Worm (Caenorhabditis elegans) whole organism, dauer: ENCODE measurements around the gene unc-84.

ENCODE experiments used
- unc-62 ChIP-seq: sonication (generic microtip); optimal IDR thresholded peaks from 2 replicates; lab custom pipeline; 2017; ENCODE audit warnings: missing biosample characterization, missing genetic modification reagents, missing genetic modification characterization

Gene unc-84

DNA sequence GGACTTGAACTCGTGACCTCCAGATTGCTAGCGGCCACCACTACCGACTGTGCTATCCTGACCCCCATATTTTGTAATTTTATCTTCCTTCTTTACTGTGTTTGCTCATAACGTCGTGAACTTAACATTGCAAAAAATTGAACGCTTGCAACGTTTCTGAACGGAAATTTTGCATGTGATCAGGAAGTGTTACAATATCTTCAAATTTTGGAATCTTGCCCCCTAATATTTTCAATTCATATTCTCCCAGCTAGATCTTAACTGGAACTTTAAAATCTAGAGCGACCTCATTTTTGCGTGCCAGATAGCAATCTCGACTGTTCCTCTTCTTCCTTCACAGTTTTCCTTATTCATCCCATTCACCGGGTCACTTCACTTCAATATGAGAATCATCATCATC, 2.8 kb upstream of the unc-84 start, which contains the start of gene F54B11.10:
F54B11.10 (plus strand) TSS at position 301 of the 400 bp plus-strand sequence.
- TF ChIP-seq unc-62: no peak

DNA sequence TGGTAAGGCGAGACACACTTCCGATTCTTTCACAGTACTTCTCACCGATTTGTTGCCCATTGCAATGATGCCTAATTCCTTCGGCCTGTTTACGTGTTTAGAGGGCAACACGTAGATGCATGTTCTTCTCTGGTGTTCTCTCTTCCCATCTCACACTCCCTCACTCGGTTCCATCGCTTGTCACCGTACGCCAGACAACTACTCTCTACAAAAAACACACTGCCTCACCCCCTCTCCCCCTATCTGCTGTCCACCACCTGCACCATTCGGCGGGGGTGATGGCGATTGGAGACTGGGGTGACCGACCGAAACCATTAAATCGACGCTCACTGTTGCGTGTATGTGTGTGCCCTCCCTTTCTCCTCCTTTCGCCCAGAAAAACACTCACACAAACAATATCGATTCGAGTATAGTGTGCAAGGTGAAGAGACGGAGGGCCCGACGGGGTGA, 655 bp upstream of the unc-84 start:
- TF ChIP-seq unc-62: no peak

DNA sequence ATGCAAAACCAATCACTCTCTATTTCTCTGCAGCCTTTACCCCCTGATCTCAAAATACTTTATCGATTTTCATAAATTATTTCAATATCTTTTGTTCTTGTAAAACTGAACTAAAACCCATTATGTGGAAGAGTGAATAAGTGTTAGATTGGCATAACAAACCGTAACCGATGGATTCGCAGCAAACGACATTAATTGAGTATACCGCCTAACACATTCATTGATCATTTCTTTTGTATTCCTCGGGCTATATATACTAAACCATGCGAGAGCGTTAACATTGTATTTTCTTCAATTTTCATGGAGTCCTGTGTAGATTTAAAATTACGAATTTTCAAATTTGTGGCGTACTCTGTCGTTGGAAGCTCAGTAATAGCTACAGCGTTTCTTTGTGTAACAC, 5.2 kb downstream of the unc-84 start, which contains the start of gene col-9:
col-9 (plus strand) TSS at position 301 of the 400 bp plus-strand sequence.
- TF ChIP-seq unc-62: no peak

DNA sequence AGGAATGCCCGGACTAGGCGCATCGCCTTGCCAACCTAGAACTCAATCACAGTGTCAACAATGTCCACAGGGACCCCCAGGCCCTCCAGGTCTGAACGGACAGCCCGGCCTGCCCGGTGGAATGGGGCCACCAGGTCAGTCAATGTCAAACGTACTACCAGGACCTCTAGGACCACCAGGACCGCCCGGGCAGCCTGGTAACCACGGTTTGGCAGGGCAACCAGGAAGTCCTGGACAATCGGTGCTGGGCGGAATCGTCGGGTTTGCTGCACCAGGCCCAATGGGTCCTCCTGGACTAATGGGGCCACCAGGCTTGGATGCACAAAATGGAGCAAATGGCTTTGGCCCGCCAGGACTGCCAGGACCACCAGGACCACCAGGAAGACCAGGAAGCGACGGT, 6.1 kb downstream of the unc-84 start:
- no peak for TF ChIP-seq unc-62

DNA sequence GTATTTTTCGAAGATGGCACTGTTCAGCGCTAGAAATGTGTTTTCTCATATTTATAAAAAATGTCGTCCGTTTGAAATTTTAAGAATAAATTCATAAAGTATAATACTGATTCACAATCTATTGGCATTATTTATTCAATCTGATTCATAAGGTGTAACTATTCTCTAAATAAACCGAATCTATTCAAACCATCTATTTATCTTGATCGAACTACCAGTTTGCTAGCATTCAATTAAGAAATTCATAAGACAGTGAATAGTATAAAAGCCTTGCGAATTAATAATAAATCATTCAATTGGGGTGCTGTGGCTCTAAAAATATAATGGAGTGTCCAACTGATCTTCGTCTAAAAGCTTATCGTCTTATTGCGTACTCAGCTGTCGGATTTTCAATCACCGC, 6.6 kb downstream of the unc-84 start, which contains the start of gene col-44:
col-44 (plus strand) TSS at position 301 of the 400 bp plus-strand sequence.
- no peak for TF ChIP-seq unc-62

DNA sequence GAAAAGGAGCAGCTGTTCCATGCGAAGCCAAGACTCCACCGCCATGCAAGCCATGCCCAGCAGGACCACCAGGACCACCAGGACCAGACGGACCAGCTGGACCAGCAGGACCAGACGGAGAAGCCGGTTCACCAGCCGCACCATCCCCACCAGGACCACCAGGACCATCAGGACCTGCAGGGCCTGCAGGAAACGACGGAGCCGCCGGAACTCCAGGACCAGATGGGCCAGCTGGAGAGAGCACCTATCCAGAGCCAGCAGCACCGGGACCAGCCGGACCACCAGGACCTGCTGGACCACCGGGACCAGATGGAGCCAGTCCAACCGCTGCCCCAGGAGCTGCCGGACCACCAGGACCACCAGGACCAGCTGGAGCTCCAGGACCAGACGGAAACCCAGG, 7.4 kb downstream of the unc-84 start:
- no peak for TF ChIP-seq unc-62

DNA sequence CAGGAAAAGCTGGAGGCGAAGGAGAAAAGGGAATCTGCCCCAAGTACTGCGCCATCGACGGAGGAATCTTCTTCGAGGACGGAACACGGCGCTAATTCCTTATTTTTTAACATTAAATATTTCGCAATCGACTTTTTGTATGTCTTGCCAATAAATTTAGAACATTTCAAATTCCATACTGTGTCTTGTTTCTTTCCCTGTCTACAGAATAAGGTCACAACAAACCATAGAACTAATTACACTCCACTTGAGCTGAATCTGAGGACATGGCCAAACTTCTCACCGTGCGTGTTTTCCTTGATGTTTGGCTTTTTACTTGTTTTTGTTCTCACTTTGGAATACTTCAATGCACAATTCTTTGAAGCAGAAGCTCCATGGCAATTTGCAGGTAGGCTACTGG, 7.8 kb downstream of the unc-84 start, which contains the start of gene F54B11.4:
F54B11.4 (plus strand) TSS at position 301 of the 400 bp plus-strand sequence.
- TF ChIP-seq unc-62: no peak

DNA sequence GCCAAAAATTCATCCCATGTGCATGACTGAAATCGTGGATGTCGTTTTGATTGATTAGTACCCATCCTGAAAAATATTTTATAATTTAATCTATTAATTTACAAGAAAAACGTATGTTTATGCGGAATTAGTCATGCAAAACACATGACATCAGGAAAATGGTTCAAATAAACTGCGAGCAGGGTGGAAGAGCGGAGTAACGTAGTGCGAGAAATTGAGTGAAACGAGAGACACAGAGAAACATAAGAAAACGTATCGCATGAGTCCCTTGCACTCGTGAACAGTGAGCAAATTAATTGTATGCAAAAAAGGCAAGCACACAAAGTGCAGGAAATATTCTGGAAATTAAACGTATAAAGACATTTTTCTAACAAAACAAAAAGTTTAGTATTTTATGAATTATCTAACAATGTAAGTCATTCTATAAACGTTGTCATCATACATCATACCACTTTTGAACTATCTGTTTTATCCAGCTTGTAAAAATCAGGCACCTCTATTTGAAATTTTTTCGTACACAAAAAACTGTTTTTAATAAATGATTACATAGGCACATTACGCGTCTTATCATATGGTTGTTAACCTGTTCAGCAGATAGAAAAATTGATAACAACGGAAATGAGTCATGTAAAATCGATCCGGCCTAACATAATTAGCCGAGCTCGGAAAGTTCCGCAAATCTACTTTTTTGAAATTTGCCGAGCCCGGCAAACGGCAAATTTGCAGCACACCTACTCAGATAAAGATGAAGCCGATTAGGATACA, 11.6 kb downstream of the unc-84 start, which contains the start of gene F54B11.5:
F54B11.5 (minus strand) TSS at position 66 of the 765 bp plus-strand sequence.
- TF ChIP-seq unc-62: no peak

DNA sequence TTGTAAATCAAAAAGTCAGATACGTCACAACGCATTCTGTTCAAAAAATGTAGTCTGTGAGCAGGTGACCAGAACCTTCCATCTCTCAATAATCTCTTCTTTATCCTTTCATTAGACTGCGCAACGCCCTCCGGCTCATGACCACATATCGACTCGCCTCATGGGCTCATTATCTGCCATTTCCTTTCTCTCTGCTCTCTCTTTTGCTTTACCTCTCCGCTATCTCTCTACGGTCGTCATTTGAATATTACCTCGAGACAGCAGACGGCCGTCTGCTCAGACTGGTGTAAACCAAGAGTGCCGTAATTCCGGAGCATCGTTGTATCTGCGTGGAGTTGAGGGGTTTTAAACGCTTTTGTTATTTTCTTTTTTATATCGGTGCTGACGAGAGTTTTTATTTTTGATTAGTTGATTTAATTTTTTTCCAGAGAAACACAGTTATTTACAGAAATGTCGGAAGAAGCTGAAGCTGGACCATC, 13.5 kb downstream of the unc-84 start, which contains the start of gene bra-1:
bra-1 (plus strand) TSS at position 429 of the 479 bp plus-strand sequence.
- TF ChIP-seq unc-62: no peak

DNA sequence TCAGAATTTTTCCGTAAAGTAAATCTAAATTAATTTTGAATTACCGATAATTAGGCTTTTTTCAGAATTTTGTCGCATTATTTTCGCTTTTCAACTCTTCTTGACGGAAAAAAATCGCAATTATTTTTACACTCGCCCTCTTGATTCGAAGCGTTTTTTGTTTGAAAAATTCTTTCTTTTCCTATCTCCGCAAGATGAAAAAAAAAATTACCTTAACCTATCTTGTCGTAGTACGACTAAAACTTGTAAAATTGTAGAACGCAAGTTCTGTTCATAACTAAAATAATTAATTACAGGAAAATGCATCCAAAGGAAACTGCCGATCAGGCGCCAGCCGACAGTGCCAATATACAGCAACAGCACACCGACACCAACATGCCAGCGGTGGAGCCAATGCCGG, 15.6 kb downstream of the unc-84 start, which contains the start of gene F54B11.7:
F54B11.7 (plus strand) TSS at position 301 of the 400 bp plus-strand sequence.
- no peak for TF ChIP-seq unc-62

DNA sequence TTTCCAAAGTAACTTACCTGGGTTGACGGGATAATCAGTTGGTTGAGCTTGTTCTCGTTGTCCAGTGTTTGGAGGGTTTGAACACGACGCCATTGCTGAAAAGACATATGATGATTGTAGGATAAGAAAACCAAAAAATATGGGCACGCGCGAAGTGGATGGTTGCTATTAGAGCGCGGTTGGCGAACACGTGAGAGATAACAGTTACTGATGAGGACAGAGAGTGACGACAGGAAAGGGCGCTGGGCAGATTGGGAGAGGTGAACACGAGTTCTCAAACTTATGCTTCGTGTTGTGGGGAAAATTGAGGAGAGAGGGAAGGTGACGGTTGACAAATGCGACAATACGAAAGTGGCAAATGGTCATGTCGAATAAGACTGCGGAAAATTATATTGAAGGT, 19.3 kb downstream of the unc-84 start, which contains the start of gene F54B11.8:
F54B11.8 (minus strand) TSS at position 101 of the 400 bp plus-strand sequence.
- TF ChIP-seq unc-62: no peak

DNA sequence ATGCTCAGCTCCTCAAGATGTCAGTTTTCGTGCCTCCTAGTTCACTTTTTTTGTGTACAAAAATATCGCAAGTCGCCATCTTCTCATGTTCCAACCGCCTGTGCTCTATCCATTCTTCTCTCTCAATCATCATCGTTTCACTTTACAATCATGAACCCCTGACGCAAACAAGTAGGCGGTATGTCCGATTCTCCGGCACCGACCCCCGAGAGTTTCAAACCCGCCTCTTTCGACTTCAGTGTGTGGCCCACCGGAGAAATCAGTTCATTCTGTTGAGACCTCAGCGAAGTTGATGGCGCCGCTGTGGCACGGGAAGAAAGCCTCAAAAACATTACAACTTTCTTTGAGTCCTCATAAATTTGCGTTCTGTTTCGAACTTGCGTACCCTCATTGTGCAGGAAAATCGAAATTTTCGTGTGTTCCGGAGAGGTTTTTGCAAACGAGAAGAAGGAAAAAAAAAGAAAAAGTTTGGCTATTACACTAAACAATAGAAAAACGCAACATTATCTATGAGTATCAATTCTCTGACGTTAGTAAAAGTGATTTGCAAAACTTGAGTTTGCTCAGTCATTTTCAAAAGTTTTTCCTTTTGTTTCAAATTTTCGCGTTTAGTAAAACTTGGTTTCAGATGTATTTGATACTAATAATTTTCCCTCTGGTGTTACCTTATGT, 20.5 kb downstream of the unc-84 start, which contains the start of gene F54B11.9:
F54B11.9 (plus strand) TSS at position 622 of the 672 bp plus-strand sequence.
- TF ChIP-seq unc-62: no peak

DNA sequence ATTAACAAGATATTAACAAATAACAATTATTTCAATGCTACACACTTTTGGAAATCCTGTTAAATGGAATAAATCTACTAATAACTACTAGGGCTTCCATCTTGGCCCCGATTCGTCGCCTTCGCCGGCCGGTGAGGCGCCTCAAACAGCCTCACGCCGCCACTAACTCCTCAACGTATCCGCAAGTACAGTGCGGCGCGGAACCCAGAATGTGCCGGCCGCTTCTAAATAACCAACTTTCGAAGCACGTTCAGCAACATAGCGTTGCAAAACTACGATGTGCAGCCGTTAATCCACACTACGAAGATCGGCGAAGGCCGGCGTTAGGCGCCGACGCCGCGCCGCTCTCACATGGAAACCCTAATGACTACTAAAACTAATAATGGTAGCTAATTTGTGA, 21.3 kb downstream of the unc-84 start:
- TF ChIP-seq unc-62: no peak

DNA sequence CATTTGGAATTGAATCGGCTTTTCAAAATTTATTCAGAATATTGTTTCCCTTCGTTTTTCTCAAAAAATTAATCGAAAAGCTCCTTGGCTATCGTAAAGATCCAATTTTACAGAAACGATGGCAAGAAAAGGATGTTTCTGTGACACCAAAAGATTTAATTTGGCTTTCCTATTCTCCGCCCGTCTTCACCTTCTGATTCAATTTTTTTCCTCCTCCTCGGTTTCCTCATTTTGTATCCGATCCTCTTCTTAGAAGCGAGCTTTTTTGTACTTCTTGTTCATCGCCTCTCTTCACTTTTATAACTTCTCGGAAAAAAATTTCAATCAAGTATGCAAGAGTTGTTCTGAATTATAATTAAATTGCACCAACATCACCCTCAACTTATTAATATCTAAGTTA, 25.5 kb downstream of the unc-84 start:
- TF ChIP-seq unc-62: no peak

DNA sequence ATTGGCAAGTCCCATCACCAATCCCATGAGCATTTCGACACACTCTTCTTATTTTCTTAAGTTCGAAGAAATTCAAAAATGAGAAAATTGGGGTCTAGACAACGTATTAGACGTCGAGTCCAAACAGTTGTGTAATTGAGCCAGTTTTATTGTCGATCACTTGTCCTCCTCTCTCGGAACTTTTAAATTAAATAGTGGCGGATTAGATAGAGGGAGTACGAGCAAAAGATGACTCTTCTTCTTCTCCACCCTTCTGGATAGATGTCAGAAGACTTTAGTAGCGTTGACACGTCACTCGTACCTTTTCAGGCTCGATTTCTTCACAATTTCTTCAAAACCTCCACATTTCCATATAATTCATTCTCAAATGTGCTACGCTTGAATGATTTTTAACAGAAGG, 30.6 kb downstream of the unc-84 start:
- TF ChIP-seq unc-62: no peak

DNA sequence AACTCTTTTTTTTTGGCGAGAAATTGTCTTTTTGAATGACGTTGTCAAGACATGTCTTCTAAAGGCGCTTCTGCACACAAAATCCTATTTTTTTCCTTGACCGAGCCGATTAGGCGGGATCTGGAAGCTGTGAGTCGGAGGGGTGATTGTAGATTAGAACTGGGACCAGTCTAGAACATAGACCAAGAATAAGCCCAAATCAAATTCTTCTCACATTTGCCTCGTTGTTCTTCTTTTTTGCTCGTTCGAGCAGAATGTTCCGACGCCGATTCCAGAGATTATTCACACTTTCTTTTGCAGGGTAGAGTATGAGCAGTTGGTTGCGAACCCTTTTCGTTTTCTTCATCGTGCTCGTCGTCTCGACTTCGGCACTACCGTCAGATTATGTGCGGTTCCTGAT, 34.0 kb downstream of the unc-84 start, which contains the start of gene nlp-53:
nlp-53 (plus strand) TSS at position 301 of the 400 bp plus-strand sequence.
- TF ChIP-seq unc-62: no peak

DNA sequence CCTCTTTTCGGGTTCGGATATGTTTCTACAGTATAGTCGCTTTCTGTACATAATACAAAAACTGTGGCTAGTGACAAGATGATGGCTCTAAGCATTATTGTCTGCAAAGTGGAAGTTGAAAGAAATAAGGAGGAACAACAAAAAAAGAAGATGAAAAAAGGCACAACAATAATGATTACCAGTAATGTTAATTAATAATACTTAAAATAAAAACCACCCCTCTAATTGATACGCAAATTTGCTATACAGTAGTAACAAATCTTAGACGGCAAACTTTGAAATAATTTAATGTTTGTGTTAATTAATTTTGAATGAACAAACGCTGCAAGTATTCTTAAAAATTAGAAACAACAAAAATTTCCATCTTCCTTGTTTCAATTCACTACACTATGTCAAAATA, 37.1 kb downstream of the unc-84 start, which contains the start of gene Y12A6A.1:
Y12A6A.1 (minus strand) TSS at position 101 of the 400 bp plus-strand sequence.
- TF ChIP-seq unc-62: no peak
